Fruit fly (Drosophila melanogaster) whole organism, pupa: ENCODE measurements around the gene Torsin.

Source experiments
- CG10348 ChIP-seq: fragments of 200-800 bp; sonication (Bioruptor generic); IDR thresholded peaks from 2 replicates; pipeline ENCODE4 v1.3.6; 2022; ENCODE audit warnings: missing biosample characterization, missing genetic modification characterization
- CG32121 ChIP-seq: fragments of 200-800 bp; sonication (Bioruptor generic); IDR thresholded peaks from 2 replicates; pipeline ENCODE4 v1.3.6; 2022; ENCODE audit warnings: missing biosample characterization, missing genetic modification characterization
- EcR ChIP-seq: fragments of 200-800 bp; sonication (Bioruptor generic); optimal IDR thresholded peaks from 3 replicates; lab custom pipeline; 2019; ENCODE audit warnings: missing biosample characterization, missing genetic modification characterization, mild to moderate bottlenecking, moderate library complexity, missing genetic modification reagents
- gl ChIP-seq: fragments of 200-800 bp; sonication (Bioruptor generic); optimal IDR thresholded peaks from 2 replicates; lab custom pipeline; 2018; ENCODE audit warnings: missing biosample characterization, mild to moderate bottlenecking, missing genetic modification characterization
- rn ChIP-seq: fragments of 200-800 bp; sonication (Bioruptor generic); IDR thresholded peaks from 2 replicates; pipeline ENCODE4 v1.3.6; 2022; ENCODE audit warnings: missing biosample characterization, missing genetic modification characterization

- peak; percentile 81 for TF ChIP-seq CG32121 (GFP tag; lab: Robert Waterston, UW)
- peak; percentile 70 for TF ChIP-seq rn (GFP tag; lab: Robert Waterston, UW)
- TF ChIP-seq gl, result peak; percentile 77
- TF ChIP-seq EcR (GFP tag; lab: Kevin White, UChicago), result no peak
- no peak for TF ChIP-seq CG10348 (GFP tag; lab: Robert Waterston, UW)
Observed at dm6 chrX:4686150-4686549, 36.3 kb upstream of the Torsin start.
